Fruit fly (Drosophila melanogaster) whole organism, embryonic: Measurements from ENCODE around the gene Sam-S.
A peak's percentile ranks its signal among the peaks of the same experiment; 100 is the strongest.

Source experiments
- Abd-B ChIP-seq: fragments of 200-800 bp; sonication (Bioruptor generic); optimal IDR thresholded peaks from 2 replicates; lab custom pipeline; 2018; ENCODE audit warnings: missing biosample characterization, mild to moderate bottlenecking, missing genetic modification characterization, moderate library complexity
- CG10959 ChIP-seq: fragments of 200-800 bp; sonication (Bioruptor generic); IDR thresholded peaks from 2 replicates; pipeline ENCODE4 v1.3.6; 2022; ENCODE audit warnings: missing biosample characterization, missing genetic modification characterization
- CG13624 ChIP-seq: fragments of 200-800 bp; sonication (Bioruptor generic); optimal IDR thresholded peaks from 2 replicates; lab custom pipeline; 2016; ENCODE audit warnings: missing biosample characterization, missing genetic modification characterization
- CG17568 ChIP-seq: fragments of 200-800 bp; sonication (Bioruptor generic); optimal IDR thresholded peaks from 2 replicates; lab custom pipeline; 2018; ENCODE audit warnings: missing biosample characterization, mild to moderate bottlenecking, missing genetic modification characterization, moderate library complexity
- CG30431 ChIP-seq: fragments of 200-800 bp; sonication (Bioruptor generic); optimal IDR thresholded peaks from 2 replicates; lab custom pipeline; 2017; ENCODE audit warnings: missing biosample characterization, missing genetic modification characterization
- CG34422 ChIP-seq: fragments of 200-800 bp; sonication (Bioruptor generic); IDR thresholded peaks from 3 replicates; pipeline ENCODE4 v1.3.6; 2022; ENCODE audit warnings: missing biosample characterization, missing genetic modification characterization
- CG3726 ChIP-seq: fragments of 200-800 bp; sonication (Bioruptor generic); IDR thresholded peaks from 3 replicates; pipeline ENCODE4, ENCODE4 v1.3.6; 2022; ENCODE audit warnings: missing biosample characterization, missing genetic modification characterization
- CG4617 ChIP-seq: fragments of 200-800 bp; sonication (Bioruptor generic); optimal IDR thresholded peaks from 3 replicates; lab custom pipeline; 2016; ENCODE audit warnings: missing biosample characterization, missing genetic modification characterization, borderline replicate concordance
- CG4854 ChIP-seq: fragments of 200-800 bp; sonication (Bioruptor generic); optimal IDR thresholded peaks from 2 replicates; lab custom pipeline; 2016; ENCODE audit warnings: missing biosample characterization, missing genetic modification characterization, inconsistent platforms
- CG6654 ChIP-seq: fragments of 200-800 bp; sonication (Bioruptor generic); optimal IDR thresholded peaks from 2 replicates; lab custom pipeline; 2017; ENCODE audit warnings: missing biosample characterization, mild to moderate bottlenecking, missing genetic modification characterization
- CG6813 ChIP-seq: fragments of 200-800 bp; sonication (Bioruptor generic); optimal IDR thresholded peaks from 2 replicates; lab custom pipeline; 2017; ENCODE audit warnings: missing biosample characterization, missing genetic modification characterization, mild to moderate bottlenecking, moderate library complexity, missing genetic modification reagents
- CG7556 ChIP-seq: fragments of 200-800 bp; sonication (Bioruptor generic); optimal IDR thresholded peaks from 2 replicates; lab custom pipeline; 2017; ENCODE audit warnings: missing biosample characterization, mild to moderate bottlenecking, missing genetic modification characterization
- CG8359 ChIP-seq: fragments of 200-800 bp; sonication (Bioruptor generic); optimal IDR thresholded peaks from 2 replicates; lab custom pipeline; 2017; ENCODE audit warnings: missing biosample characterization, mild to moderate bottlenecking, missing genetic modification characterization, borderline replicate concordance
- CG9609 ChIP-seq: fragments of 200-800 bp; sonication (Bioruptor generic); optimal IDR thresholded peaks from 3 replicates; lab custom pipeline; 2016; ENCODE audit warnings: missing biosample characterization, missing genetic modification characterization
- CG9797 ChIP-seq: fragments of 200-800 bp; sonication (Bioruptor generic); optimal IDR thresholded peaks from 3 replicates; lab custom pipeline; 2018; ENCODE audit warnings: missing biosample characterization, mild to moderate bottlenecking, missing genetic modification characterization
- Dek ChIP-seq: fragments of 200-800 bp; sonication (Bioruptor generic); optimal IDR thresholded peaks from 3 replicates; lab custom pipeline; 2019; ENCODE audit warnings: missing biosample characterization, mild to moderate bottlenecking, missing genetic modification characterization, moderate library complexity
- Dref ChIP-seq: fragments of 200-800 bp; sonication (Bioruptor generic); IDR thresholded peaks from 2 replicates; pipeline ENCODE4 v1.3.6; 2022; ENCODE audit warnings: missing biosample characterization, missing genetic modification characterization
- E2f2 ChIP-seq: fragments of 200-800 bp; sonication (Bioruptor generic); IDR thresholded peaks from 2 replicates; pipeline ENCODE4 v1.3.6; 2022; ENCODE audit warnings: missing biosample characterization, missing genetic modification characterization
- Gsc ChIP-seq: fragments of 200-800 bp; sonication (Bioruptor generic); IDR thresholded peaks from 2 replicates; pipeline ENCODE4 v1.3.6; 2022; ENCODE audit warnings: missing biosample characterization, missing genetic modification characterization
- Hr3 ChIP-seq: fragments of 200-800 bp; sonication (Bioruptor generic); optimal IDR thresholded peaks from 3 replicates; lab custom pipeline; 2016; ENCODE audit warnings: missing biosample characterization, missing genetic modification characterization
- Jarid2 ChIP-seq: fragments of 200-800 bp; sonication (Bioruptor generic); optimal IDR thresholded peaks from 3 replicates; lab custom pipeline; 2017; ENCODE audit warnings: mild to moderate bottlenecking, missing biosample characterization, missing genetic modification reagents, missing genetic modification characterization
- Nf-YA ChIP-seq: fragments of 200-800 bp; sonication (Bioruptor generic); IDR thresholded peaks from 2 replicates; pipeline ENCODE4 v1.3.6; 2022; ENCODE audit warnings: missing biosample characterization, missing genetic modification characterization
- Nf-YB ChIP-seq: fragments of 200-800 bp; sonication (Bioruptor generic); optimal IDR thresholded peaks from 3 replicates; lab custom pipeline; 2019; ENCODE audit warnings: missing biosample characterization, mild to moderate bottlenecking, missing genetic modification characterization, moderate library complexity
- Ptx1 ChIP-seq: fragments of 200-800 bp; sonication (Bioruptor generic); IDR thresholded peaks from 2 replicates; pipeline ENCODE4 v1.3.6; 2022; ENCODE audit warnings: missing biosample characterization, missing genetic modification characterization
- Six4 ChIP-seq: fragments of 200-800 bp; sonication (Bioruptor generic); optimal IDR thresholded peaks from 2 replicates; lab custom pipeline; 2016; ENCODE audit warnings: missing biosample characterization, missing genetic modification characterization
- Sox100B ChIP-seq: fragments of 200-800 bp; sonication (Bioruptor generic); optimal IDR thresholded peaks from 3 replicates; lab custom pipeline; 2018; ENCODE audit warnings: missing biosample characterization, mild to moderate bottlenecking, missing genetic modification characterization
- Spps ChIP-seq: fragments of 200-800 bp; sonication (Bioruptor generic); optimal IDR thresholded peaks from 2 replicates; lab custom pipeline; 2018; ENCODE audit warnings: missing biosample characterization, mild to moderate bottlenecking, missing genetic modification characterization
- ab ChIP-seq: fragments of 200-800 bp; sonication (Bioruptor generic); optimal IDR thresholded peaks from 2 replicates; lab custom pipeline; 2016; ENCODE audit warnings: missing biosample characterization, missing genetic modification characterization
- bab2 ChIP-seq: fragments of 200-800 bp; sonication (Bioruptor generic); optimal IDR thresholded peaks from 2 replicates; lab custom pipeline; 2016; ENCODE audit warnings: missing biosample characterization, missing genetic modification characterization
- cato ChIP-seq: fragments of 200-800 bp; sonication (Bioruptor generic); optimal IDR thresholded peaks from 2 replicates; lab custom pipeline; 2016; ENCODE audit warnings: missing biosample characterization, missing genetic modification characterization, borderline replicate concordance
- caup ChIP-seq: fragments of 200-800 bp; sonication (Bioruptor generic); optimal IDR thresholded peaks from 3 replicates; lab custom pipeline; 2017; ENCODE audit warnings: missing biosample characterization, mild to moderate bottlenecking, missing genetic modification characterization, moderate library complexity; ENCODE audit not compliant: severe bottlenecking
- ci ChIP-seq: fragments of 200-800 bp; sonication (Bioruptor generic); IDR thresholded peaks from 3 replicates; pipeline ENCODE4 v1.3.6; 2022; ENCODE audit warnings: missing biosample characterization, missing genetic modification characterization
- corto ChIP-seq: fragments of 200-800 bp; sonication (Bioruptor generic); optimal IDR thresholded peaks from 2 replicates; lab custom pipeline; 2016; ENCODE audit warnings: missing biosample characterization, mild to moderate bottlenecking, missing genetic modification characterization, moderate library complexity
- crp ChIP-seq, 2 experiments: fragments of 200-800 bp; sonication (Bioruptor generic); optimal IDR thresholded peaks; 2 replicates in 1 of 2; 3 replicates in 1 of 2; lab custom pipeline; 2017; ENCODE audit warnings: missing biosample characterization in 2 of 2, missing genetic modification characterization in 2 of 2, mild to moderate bottlenecking in 1 of 2, moderate library complexity in 1 of 2
- dm ChIP-seq: fragments of 200-800 bp; sonication (Bioruptor generic); optimal IDR thresholded peaks from 3 replicates; lab custom pipeline; 2016; ENCODE audit warnings: missing biosample characterization, missing genetic modification characterization
- gce ChIP-seq: fragments of 200-800 bp; sonication (Bioruptor generic); IDR thresholded peaks from 3 replicates; pipeline ENCODE4 v1.3.6; 2022; ENCODE audit warnings: missing biosample characterization, missing genetic modification characterization
- gfzf ChIP-seq: fragments of 200-800 bp; sonication (Bioruptor generic); optimal IDR thresholded peaks from 2 replicates; lab custom pipeline; 2016; ENCODE audit warnings: missing biosample characterization, mild to moderate bottlenecking, missing genetic modification characterization, moderate library complexity
- grn ChIP-seq: fragments of 200-800 bp; sonication (Bioruptor generic); optimal IDR thresholded peaks from 3 replicates; lab custom pipeline; 2017; ENCODE audit warnings: missing biosample characterization, missing genetic modification characterization
- gsb-n ChIP-seq: fragments of 200-800 bp; sonication (Bioruptor generic); optimal IDR thresholded peaks from 3 replicates; lab custom pipeline; 2018; ENCODE audit warnings: missing biosample characterization, mild to moderate bottlenecking, missing genetic modification characterization
- gt ChIP-seq: fragments of 200-800 bp; sonication (Bioruptor generic); IDR thresholded peaks from 2 replicates; pipeline ENCODE4 v1.3.6; 2022; ENCODE audit warnings: missing biosample characterization, missing genetic modification characterization
- her ChIP-seq: fragments of 200-800 bp; sonication (Bioruptor generic); optimal IDR thresholded peaks from 2 replicates; lab custom pipeline; 2016; ENCODE audit warnings: missing biosample characterization, missing genetic modification characterization
- hth ChIP-seq: fragments of >200 bp; optimal IDR thresholded peaks from 2 replicates; lab custom pipeline; 2017; ENCODE audit warnings: inconsistent platforms
- klu ChIP-seq: fragments of 200-800 bp; sonication (Bioruptor generic); IDR thresholded peaks from 2 replicates; pipeline ENCODE4 v1.3.6; 2022; ENCODE audit warnings: missing biosample characterization, missing genetic modification characterization
- luna ChIP-seq: fragments of 200-800 bp; sonication (Bioruptor generic); optimal IDR thresholded peaks from 2 replicates; lab custom pipeline; 2016; ENCODE audit warnings: missing biosample characterization, missing genetic modification characterization
- mam ChIP-seq: fragments of 200-800 bp; sonication (Bioruptor generic); optimal IDR thresholded peaks from 3 replicates; lab custom pipeline; 2016; ENCODE audit warnings: missing biosample characterization, missing genetic modification characterization
- nerfin-1 ChIP-seq: fragments of 200-800 bp; sonication (Bioruptor generic); optimal IDR thresholded peaks from 3 replicates; lab custom pipeline; 2019; ENCODE audit warnings: missing biosample characterization, mild to moderate bottlenecking, missing genetic modification characterization, moderate library complexity
- pnt ChIP-seq: fragments of 200-800 bp; sonication (Bioruptor generic); optimal IDR thresholded peaks from 3 replicates; lab custom pipeline; 2016; ENCODE audit warnings: missing biosample characterization, missing genetic modification characterization
- rib ChIP-seq: fragments of 200-800 bp; sonication (Bioruptor generic); IDR thresholded peaks from 2 replicates; pipeline ENCODE4 v1.3.6; 2022; ENCODE audit warnings: missing biosample characterization, missing genetic modification characterization
- shn ChIP-seq: fragments of 200-800 bp; sonication (Bioruptor generic); optimal IDR thresholded peaks from 3 replicates; lab custom pipeline; 2016; ENCODE audit warnings: missing biosample characterization, missing genetic modification characterization
- ssp ChIP-seq: fragments of 200-800 bp; sonication (Bioruptor generic); IDR thresholded peaks from 2 replicates; pipeline ENCODE4 v1.3.6; 2022; ENCODE audit warnings: missing biosample characterization, missing genetic modification characterization
- tx ChIP-seq: fragments of 200-800 bp; sonication (Bioruptor generic); optimal IDR thresholded peaks from 2 replicates; lab custom pipeline; 2016; ENCODE audit warnings: missing biosample characterization, missing genetic modification characterization
- vvl ChIP-seq: fragments of 200-800 bp; sonication (Bioruptor generic); IDR thresholded peaks from 2 replicates; pipeline ENCODE4 v1.3.6; 2022; ENCODE audit warnings: missing biosample characterization, missing genetic modification characterization

Sam-S gene

dm6 chr2L:117750-118149, 11.0 kb downstream of the Sam-S start (continued):
- TF ChIP-seq Dref (GFP tag; lab: Robert Waterston, UW) = no peak
- TF ChIP-seq CG17568 (GFP tag; lab: Kevin White, UChicago) = peak; percentile 8
- TF ChIP-seq gt = no peak
- no peak for TF ChIP-seq nerfin-1
- no peak for TF ChIP-seq rib (GFP tag; lab: Robert Waterston, UW)
- TF ChIP-seq Abd-B (GFP tag; lab: Kevin White, UChicago) = no peak
- TF ChIP-seq CG8359 = no peak
- no peak for TF ChIP-seq Nf-YB (GFP tag; lab: Kevin White, UChicago)
- TF ChIP-seq Hr3 (GFP tag; lab: Kevin White, UChicago) = no peak
- TF ChIP-seq CG4854 (GFP tag; lab: Kevin White, UChicago) = no peak
- TF ChIP-seq cato (GFP tag; lab: Kevin White, UChicago) = no peak
- TF ChIP-seq gsb-n (tag; lab: Kevin White, UChicago) = no peak
- no peak for TF ChIP-seq bab2 (GFP tag; lab: Kevin White, UChicago)
- no peak for TF ChIP-seq crp (GFP tag; optimal IDR thresholded peaks at IDR 0.05; lab: Kevin White, UChicago)
- TF ChIP-seq her (GFP tag; lab: Kevin White, UChicago) = no peak
- TF ChIP-seq corto (GFP tag; lab: Kevin White, UChicago) = no peak
- 0 out of 2 replicates have a peak, but pooled peaks have one; percentile 12 for TF ChIP-seq Nf-YA (GFP tag; lab: Robert Waterston, UW)
- TF ChIP-seq ssp (GFP tag; lab: Robert Waterston, UW) = no peak
- no peak for TF ChIP-seq mam (GFP tag; lab: Kevin White, UChicago)
- no peak for TF ChIP-seq hth
- TF ChIP-seq gce (GFP tag; lab: Robert Waterston, UW) = no peak; the same call in 2 of the 3 replicates
- TF ChIP-seq Dek (tag; lab: Kevin White, UChicago) = no peak
- no peak for TF ChIP-seq Jarid2 (GFP tag; lab: Kevin White, UChicago)
- no peak for TF ChIP-seq gfzf (GFP tag; lab: Kevin White, UChicago)
- no peak for TF ChIP-seq CG6654 (GFP tag; lab: Kevin White, UChicago)
- no peak for TF ChIP-seq CG7556 (GFP tag; lab: Kevin White, UChicago)
- TF ChIP-seq tx (GFP tag; lab: Kevin White, UChicago) = no peak
- TF ChIP-seq Spps = no peak
- no peak for TF ChIP-seq dm (GFP tag; lab: Kevin White, UChicago)
- TF ChIP-seq Six4 (GFP tag; lab: Kevin White, UChicago) = no peak
- no peak for TF ChIP-seq klu (GFP tag; lab: Robert Waterston, UW)
- TF ChIP-seq CG34422 (GFP tag; lab: Robert Waterston, UW) = no peak
- TF ChIP-seq ci (GFP tag; lab: Robert Waterston, UW) = peak; percentile 72; the same call in 2 of the 3 replicates
- peak; percentile 38 for TF ChIP-seq Sox100B
- TF ChIP-seq vvl (GFP tag; lab: Robert Waterston, UW) = no peak
- TF ChIP-seq CG9797 (GFP tag; lab: Kevin White, UChicago) = no peak
- TF ChIP-seq caup (GFP tag; lab: Kevin White, UChicago) = peak; percentile 31
- no peak for TF ChIP-seq CG9609 (GFP tag; lab: Kevin White, UChicago)
- TF ChIP-seq CG6813 = peak; percentile 44
- TF ChIP-seq CG4617 = no peak
- TF ChIP-seq ab (GFP tag; lab: Kevin White, UChicago) = no peak
- no peak for TF ChIP-seq Gsc (GFP tag; lab: Robert Waterston, UW)
- no peak for TF ChIP-seq CG30431 (GFP tag; lab: Kevin White, UChicago)
- no peak for TF ChIP-seq CG3726 (GFP tag; lab: Robert Waterston, UW)
- TF ChIP-seq CG13624 (GFP tag; lab: Kevin White, UChicago) = no peak
- TF ChIP-seq pnt (GFP tag; lab: Kevin White, UChicago) = no peak
- no peak for TF ChIP-seq E2f2
- TF ChIP-seq CG10959 (GFP tag; lab: Robert Waterston, UW) = no peak
- no peak for TF ChIP-seq luna (GFP tag; lab: Kevin White, UChicago)
- TF ChIP-seq Ptx1 = no peak
- TF ChIP-seq shn (GFP tag; lab: Kevin White, UChicago) = no peak
- TF ChIP-seq grn (GFP tag; lab: Kevin White, UChicago) = no peak
